Worm (Caenorhabditis elegans): ENCODE measurements around the gene lido-13.

DNA sequence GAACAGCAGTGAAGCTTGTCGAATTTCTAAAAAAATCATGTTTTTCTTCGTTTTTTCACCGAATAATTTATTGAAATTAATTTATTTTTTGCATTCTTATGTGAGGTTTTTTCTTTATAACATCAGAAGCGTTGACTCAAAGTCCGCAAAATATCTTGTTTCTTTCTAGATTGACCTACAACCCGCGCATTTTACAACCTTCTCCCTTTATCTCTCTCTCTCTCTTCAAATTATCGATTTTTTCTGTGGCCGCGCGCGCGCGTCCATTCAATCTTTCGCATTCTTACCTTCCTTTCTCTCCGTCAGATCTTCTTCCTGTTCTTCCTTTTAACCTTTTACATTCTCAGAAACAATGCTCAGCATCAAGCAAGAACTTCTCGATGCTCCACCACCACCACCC is 48.6 kb downstream of the lido-13 start, which contains the start of gene lido-12:
- no peak for TF ChIP-seq him-1 (tag; optimal IDR thresholded peaks at IDR 0.05)
- no peak for TF ChIP-seq dao-5 (tag; optimal IDR thresholded peaks at IDR 0.05)
